Fruit fly (Drosophila melanogaster) whole organism, wandering third instar larva: Measurements from ENCODE around the gene CkIIalpha-i1.

Experiments
- Abd-B ChIP-seq: fragments of >200 bp; optimal IDR thresholded peaks from 2 replicates; lab custom pipeline; 2017; ENCODE audit warnings: missing biosample characterization, missing genetic modification characterization
- CG32264 ChIP-seq: fragments of 200-800 bp; sonication (Bioruptor generic); optimal IDR thresholded peaks from 2 replicates; lab custom pipeline; 2016; ENCODE audit warnings: missing biosample characterization, missing genetic modification characterization
- CG9705 ChIP-seq: fragments of 200-800 bp; sonication (Bioruptor generic); optimal IDR thresholded peaks from 2 replicates; lab custom pipeline; 2018; ENCODE audit warnings: missing biosample characterization, mild to moderate bottlenecking, missing genetic modification characterization
- Dfd ChIP-seq: fragments of >200 bp; optimal IDR thresholded peaks from 2 replicates; lab custom pipeline; 2017; ENCODE audit warnings: missing biosample characterization, missing genetic modification characterization
- Dif ChIP-seq: fragments of 200-275, 200-300 bp; sonication (Bioruptor generic); optimal IDR thresholded peaks from 2 replicates; lab custom pipeline; 2018; ENCODE audit warnings: missing biosample characterization, missing genetic modification characterization; ENCODE audit not compliant: partially characterized antibody
- GATAd ChIP-seq: sonication (Bioruptor generic); optimal IDR thresholded peaks from 2 replicates; lab custom pipeline; 2016; ENCODE audit warnings: missing biosample characterization, missing genetic modification characterization
- HLH106 ChIP-seq: fragments of 200-800 bp; optimal IDR thresholded peaks from 3 replicates; lab custom pipeline; 2019; ENCODE audit warnings: missing biosample characterization, mild to moderate bottlenecking, missing genetic modification characterization, moderate library complexity
- Hnf4 ChIP-seq: fragments of 200-800 bp; sonication (Bioruptor generic); optimal IDR thresholded peaks from 2 replicates; lab custom pipeline; 2016; ENCODE audit warnings: missing biosample characterization, mild to moderate bottlenecking, missing genetic modification characterization
- Hr78 ChIP-seq: fragments of >200 bp; optimal IDR thresholded peaks from 2 replicates; lab custom pipeline; 2017; ENCODE audit warnings: missing biosample characterization, missing genetic modification characterization
- Hr83 ChIP-seq: fragments of 200-300 bp; sonication (Bioruptor generic); optimal IDR thresholded peaks from 2 replicates; lab custom pipeline; 2016; ENCODE audit warnings: missing biosample characterization, mild to moderate bottlenecking, missing genetic modification characterization, moderate library complexity; ENCODE audit not compliant: poor library complexity, severe bottlenecking
- Jra ChIP-seq: sonication (Bioruptor generic); optimal IDR thresholded peaks from 2 replicates; lab custom pipeline; 2016; ENCODE audit warnings: missing biosample characterization, missing genetic modification characterization
- Myc ChIP-seq: fragments of >200 bp; optimal IDR thresholded peaks from 2 replicates; lab custom pipeline; 2017
- N ChIP-seq: fragments of >200 bp; optimal IDR thresholded peaks from 2 replicates; lab custom pipeline; 2018; ENCODE audit warnings: missing biosample characterization, missing external identifiers, missing genetic modification characterization
- OdsH ChIP-seq: fragments of 200-800 bp; sonication (Bioruptor generic); optimal IDR thresholded peaks from 2 replicates; lab custom pipeline; 2016; ENCODE audit warnings: missing biosample characterization, mild to moderate bottlenecking, missing genetic modification characterization
- Rel ChIP-seq, 2 experiments: fragments of 200-800 bp; sonication (Bioruptor generic) in 1 of 2; optimal IDR thresholded peaks; 2 replicates in 1 of 2; 3 replicates in 1 of 2; lab custom pipeline; 2016 to 2019; ENCODE audit warnings: mild to moderate bottlenecking in 2 of 2, missing biosample characterization in 2 of 2, missing genetic modification characterization in 2 of 2, moderate library complexity in 1 of 2
- Sp1 ChIP-seq: fragments of 200-800 bp; sonication (Bioruptor generic); optimal IDR thresholded peaks from 3 replicates; lab custom pipeline; 2019; ENCODE audit warnings: missing biosample characterization, mild to moderate bottlenecking, missing genetic modification characterization, moderate library complexity
- Vsx2 ChIP-seq: fragments of 200-300, 225-300 bp; sonication (Bioruptor generic); optimal IDR thresholded peaks from 2 replicates; lab custom pipeline; 2018; ENCODE audit warnings: missing biosample characterization, missing genetic modification characterization; ENCODE audit not compliant: partially characterized antibody
- br ChIP-seq: fragments of 200-800 bp; sonication (Bioruptor generic); optimal IDR thresholded peaks from 2 replicates; lab custom pipeline; 2016; ENCODE audit warnings: missing biosample characterization, missing genetic modification characterization
- brk ChIP-seq: fragments of 200-800 bp; sonication (Bioruptor generic); optimal IDR thresholded peaks from 2 replicates; lab custom pipeline; 2016; ENCODE audit warnings: missing biosample characterization, mild to moderate bottlenecking, missing genetic modification characterization
- dl ChIP-seq, 2 experiments: fragments of 175-275, 200-275 bp in 1 of 2; fragments of 200-275 bp in 1 of 2; sonication (Bioruptor generic); optimal IDR thresholded peaks; lab custom pipeline; 2018; ENCODE audit warnings: mild to moderate bottlenecking in 2 of 2, missing biosample characterization in 2 of 2, missing genetic modification characterization in 2 of 2, moderate library complexity in 2 of 2; ENCODE audit not compliant: partially characterized antibody in 2 of 2, insufficient read depth in 1 of 2
- dmrt93B ChIP-seq: fragments of 200-800 bp; sonication (Bioruptor generic); optimal IDR thresholded peaks from 2 replicates; lab custom pipeline; 2018; ENCODE audit warnings: missing biosample characterization, mild to moderate bottlenecking, missing genetic modification characterization
- dsf ChIP-seq: sonication (Bioruptor generic); optimal IDR thresholded peaks from 2 replicates; lab custom pipeline; 2016; ENCODE audit warnings: missing biosample characterization, missing genetic modification characterization, borderline replicate concordance
- ey ChIP-seq: fragments of 200-800 bp; sonication (Bioruptor generic); optimal IDR thresholded peaks from 2 replicates; lab custom pipeline; 2016; ENCODE audit warnings: missing biosample characterization, missing genetic modification characterization
- foxo ChIP-seq, 2 experiments: fragments of 200-800 bp; sonication (Bioruptor generic); optimal IDR thresholded peaks; 2 replicates in 1 of 2; 3 replicates in 1 of 2; lab custom pipeline; 2016 to 2017; ENCODE audit warnings: missing biosample characterization in 2 of 2, missing genetic modification characterization in 2 of 2
- fru ChIP-seq: fragments of 200-800 bp; sonication (Bioruptor generic); optimal IDR thresholded peaks from 3 replicates; lab custom pipeline; 2016; ENCODE audit warnings: missing biosample characterization, mild to moderate bottlenecking, missing genetic modification characterization
- h ChIP-seq: fragments of 200-800 bp; sonication (Bioruptor generic); optimal IDR thresholded peaks from 3 replicates; lab custom pipeline; 2016; ENCODE audit warnings: missing biosample characterization, mild to moderate bottlenecking, missing genetic modification characterization
- jim ChIP-seq: fragments of 175-275, 200-325 bp; sonication (Bioruptor generic); optimal IDR thresholded peaks from 2 replicates; lab custom pipeline; 2016; ENCODE audit warnings: missing biosample characterization, mild to moderate bottlenecking, missing genetic modification characterization
- lola ChIP-seq: fragments of >200 bp; optimal IDR thresholded peaks from 2 replicates; lab custom pipeline; 2017; ENCODE audit warnings: missing biosample characterization, missing genetic modification characterization
- pan ChIP-seq: fragments of >200 bp; optimal IDR thresholded peaks from 2 replicates; lab custom pipeline; 2017
- psq ChIP-seq: fragments of 200-800 bp; sonication (Bioruptor generic); optimal IDR thresholded peaks from 3 replicates; lab custom pipeline; 2017; ENCODE audit warnings: missing biosample characterization, mild to moderate bottlenecking, missing genetic modification characterization, moderate library complexity
- rgr ChIP-seq: fragments of 200-800 bp; sonication (Bioruptor generic); optimal IDR thresholded peaks from 3 replicates; lab custom pipeline; 2016; ENCODE audit warnings: missing biosample characterization, mild to moderate bottlenecking, missing genetic modification characterization
- sage ChIP-seq: fragments of 200-800 bp; sonication (Bioruptor generic); optimal IDR thresholded peaks from 2 replicates; lab custom pipeline; 2016; ENCODE audit warnings: missing biosample characterization, mild to moderate bottlenecking, missing genetic modification characterization
- sv ChIP-seq: fragments of 200-800 bp; sonication (Bioruptor generic); optimal IDR thresholded peaks from 3 replicates; lab custom pipeline; 2016; ENCODE audit warnings: missing biosample characterization, missing genetic modification characterization
- tai ChIP-seq: sonication (Bioruptor generic); optimal IDR thresholded peaks from 2 replicates; lab custom pipeline; 2016; ENCODE audit warnings: missing biosample characterization, missing genetic modification characterization
- usp ChIP-seq: fragments of >200 bp; optimal IDR thresholded peaks from 2 replicates; lab custom pipeline; 2017; ENCODE audit warnings: missing biosample characterization, missing genetic modification characterization
- woc ChIP-seq: sonication (Bioruptor generic); optimal IDR thresholded peaks from 2 replicates; lab custom pipeline; 2016; ENCODE audit warnings: missing biosample characterization, mild to moderate bottlenecking, missing genetic modification characterization

Gene CkIIalpha-i1

dm6 chr3L:15816143-15816487 lies 664 bp upstream of the CkIIalpha-i1 start, which contains the start of gene fwe:
Gene fwe, minus strand, starts transcription at chr3L:15816410.
- TF ChIP-seq dsf (GFP tag; lab: Kevin White, UChicago) (no peak), CG9705 (GFP tag; lab: Kevin White, UChicago) (no peak), tai (GFP tag; lab: Kevin White, UChicago) (no peak), jim (GFP tag; lab: Kevin White, UChicago) (no peak), dmrt93B (GFP tag; lab: Kevin White, UChicago) (no peak), usp (no peak), HLH106 (no peak), fru (no peak), Rel (GFP tag; optimal IDR thresholded peaks at IDR 0.05; lab: Kevin White, UChicago) (no peak), Rel (tag; optimal IDR thresholded peaks at IDR 0.05; lab: Kevin White, UChicago) (no peak), Hr83 (GFP tag; lab: Kevin White, UChicago) (no peak), lola (no peak), N (GFP tag; lab: Kevin White, UChicago) (no peak), Abd-B (GFP tag; lab: Kevin White, UChicago) (no peak), ey (GFP tag; lab: Kevin White, UChicago) (no peak), br (GFP tag; lab: Kevin White, UChicago) (no peak), woc (GFP tag; lab: Kevin White, UChicago) (no peak), sage (GFP tag; lab: Kevin White, UChicago) (no peak)

- TF ChIP-seq OdsH (GFP tag; lab: Kevin White, UChicago), result no peak
- no peak for TF ChIP-seq Hr83 (GFP tag; lab: Kevin White, UChicago)
- TF ChIP-seq sv (GFP tag; lab: Kevin White, UChicago), result no peak
- TF ChIP-seq foxo (GFP tag; optimal IDR thresholded peaks at IDR 0.05; lab: Kevin White, UChicago), result no peak
- TF ChIP-seq h (GFP tag; lab: Kevin White, UChicago), result no peak
Observed at dm6 chr3L:15823780-15824423, 7.1 kb downstream of the CkIIalpha-i1 start.

- TF ChIP-seq jim (GFP tag; lab: Kevin White, UChicago), result no peak
- TF ChIP-seq Rel (GFP tag; optimal IDR thresholded peaks at IDR 0.05; lab: Kevin White, UChicago), result no peak
- TF ChIP-seq Rel (tag; optimal IDR thresholded peaks at IDR 0.05; lab: Kevin White, UChicago), result peak; percentile 13
Observed at dm6 chr3L:15824537-15824936, 7.8 kb downstream of the CkIIalpha-i1 start.

DNA sequence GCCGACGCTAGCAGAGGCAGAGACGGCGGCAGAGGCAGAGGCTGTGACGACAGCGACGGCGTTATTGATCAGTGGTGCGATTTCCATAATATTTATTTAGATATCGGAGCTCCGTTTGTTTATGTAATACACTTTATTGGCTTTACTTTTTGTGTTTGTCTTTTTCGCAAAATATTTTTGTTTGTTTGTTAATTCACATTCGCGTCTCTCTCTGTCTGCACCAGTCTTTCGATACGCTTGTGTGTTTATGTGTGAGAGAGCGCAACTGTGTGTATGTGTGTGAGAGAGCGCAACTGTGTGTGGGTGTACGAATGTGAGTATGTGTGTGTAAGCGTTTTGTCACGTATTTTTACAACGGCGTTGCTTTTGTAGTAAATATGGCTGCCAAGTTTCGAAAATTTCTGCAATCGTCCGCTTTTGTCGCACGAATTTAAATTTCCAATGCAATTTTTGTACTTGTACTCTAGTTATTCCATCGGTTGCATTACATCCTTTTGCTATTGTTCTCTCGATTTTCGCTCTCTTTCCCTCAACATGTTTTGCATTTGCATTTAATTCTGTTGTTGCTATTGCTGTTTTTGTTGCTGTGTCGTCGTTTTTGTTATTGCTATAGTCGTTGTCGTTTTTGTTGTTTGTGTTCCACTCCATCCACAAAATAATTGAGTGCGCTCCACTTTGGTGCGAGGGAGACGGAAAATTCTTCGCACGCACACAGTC lies 8.9 kb downstream of the CkIIalpha-i1 start:
- TF ChIP-seq usp (no peak), N (GFP tag; lab: Kevin White, UChicago) (peak; percentile 91), GATAd (no peak), Sp1 (GFP tag; lab: Kevin White, UChicago) (peak; percentile 4), Dfd (GFP tag; lab: Kevin White, UChicago) (no peak), Hr78 (GFP tag; lab: Kevin White, UChicago) (peak; percentile 81), pan (lab: Kevin White, UChicago) (no peak), ey (GFP tag; lab: Kevin White, UChicago) (peak; percentile 17), Hnf4 (GFP tag; lab: Kevin White, UChicago) (peak; percentile 63), h (GFP tag; lab: Kevin White, UChicago) (peak; percentile 67), psq (GFP tag; lab: Kevin White, UChicago) (peak; percentile 75), woc (GFP tag; lab: Kevin White, UChicago) (no peak), foxo (GFP tag; optimal IDR thresholded peaks at IDR 0.05; lab: Kevin White, UChicago) (peak; percentile 28 to 39), Myc (no peak), brk (GFP tag; lab: Kevin White, UChicago) (no peak), Vsx2 (GFP tag; lab: Kevin White, UChicago) (no peak), dsf (GFP tag; lab: Kevin White, UChicago) (no peak), Abd-B (GFP tag; lab: Kevin White, UChicago) (peak; percentile 2), br (GFP tag; lab: Kevin White, UChicago) (peak; percentile 58), dl (GFP tag; optimal IDR thresholded peaks at IDR 0.05; lab: Kevin White, UChicago; ENCODE audit: insufficient read depth in 1 of 2, partially characterized antibody in 2 of 2) (peak in 1 of 2 experiments; percentile 79), jim (GFP tag; lab: Kevin White, UChicago) (no peak), tai (GFP tag; lab: Kevin White, UChicago) (peak; percentile 12), dmrt93B (GFP tag; lab: Kevin White, UChicago) (no peak), fru (peak; percentile 50), Hr83 (GFP tag; lab: Kevin White, UChicago) (peak; percentile 60), Dif (GFP tag; lab: Kevin White, UChicago) (peak; percentile 80), sage (GFP tag; lab: Kevin White, UChicago) (peak; percentile 36), rgr (GFP tag; lab: Kevin White, UChicago) (peak; percentile 50), Jra (GFP tag; lab: Kevin White, UChicago) (no peak), CG32264 (GFP tag; lab: Kevin White, UChicago) (no peak), OdsH (GFP tag; lab: Kevin White, UChicago) (peak; percentile 64), CG9705 (GFP tag; lab: Kevin White, UChicago) (no peak), Rel (GFP tag; optimal IDR thresholded peaks at IDR 0.05; lab: Kevin White, UChicago) (peak; percentile 35), Rel (tag; optimal IDR thresholded peaks at IDR 0.05; lab: Kevin White, UChicago) (no peak)
